Worm (Caenorhabditis elegans) whole organism, early embryonic: Measurements from ENCODE around the gene C14C11.1.

Experiments used
- B0310.2 ChIP-seq: sonication (generic microtip); optimal IDR thresholded peaks from 2 replicates; lab custom pipeline; 2016; ENCODE audit warnings: mild to moderate bottlenecking, missing genetic modification characterization, missing compliant biosample characterization
- F13C5.2 ChIP-seq: sonication (generic microtip); optimal IDR thresholded peaks from 2 replicates; lab custom pipeline; 2017; ENCODE audit warnings: mild to moderate bottlenecking, missing genetic modification characterization, inconsistent platforms, missing compliant biosample characterization
- ama-1 ChIP-seq: fragments of 150-350 bp; optimal IDR thresholded peaks from 2 replicates; lab custom pipeline; 2014
- ceh-13 ChIP-seq: fragments of 200-800 bp; sonication (Bioruptor generic); optimal IDR thresholded peaks from 2 replicates; lab custom pipeline; 2018; ENCODE audit warnings: mild to moderate bottlenecking, missing genetic modification characterization, missing compliant biosample characterization
- ceh-36 ChIP-seq: sonication (generic microtip); optimal IDR thresholded peaks from 2 replicates; lab custom pipeline; 2016; ENCODE audit warnings: missing genetic modification characterization, inconsistent platforms, missing compliant biosample characterization
- ets-7 ChIP-seq: sonication (generic microtip); optimal IDR thresholded peaks from 2 replicates; lab custom pipeline; 2016; ENCODE audit warnings: missing genotype, missing genetic modification characterization, missing compliant biosample characterization
- flt-1 ChIP-seq: fragments of 200-800 bp; sonication (Bioruptor generic); IDR thresholded peaks from 2 replicates; pipeline ENCODE4 v1.3.6; 2022; ENCODE audit warnings: missing genetic modification characterization, missing compliant biosample characterization
- hmg-4 ChIP-seq: fragments of 200-800 bp; sonication (Bioruptor generic); optimal IDR thresholded peaks from 2 replicates; lab custom pipeline; 2018; ENCODE audit warnings: mild to moderate bottlenecking, missing genetic modification characterization, missing compliant biosample characterization
- hnd-1 ChIP-seq: sonication (generic microtip); optimal IDR thresholded peaks from 2 replicates; lab custom pipeline; 2016; ENCODE audit warnings: missing genetic modification characterization, missing compliant biosample characterization
- pes-1 ChIP-seq: fragments of 200-800 bp; sonication (Bioruptor generic); IDR thresholded peaks from 2 replicates; pipeline ENCODE4 v1.3.6; 2022; ENCODE audit warnings: missing genetic modification reagents, missing genetic modification characterization, missing compliant biosample characterization
- scrt-1 ChIP-seq: fragments of 200-800 bp; sonication (Bioruptor generic); IDR thresholded peaks from 2 replicates; pipeline ENCODE4 v1.3.6; 2022; ENCODE audit warnings: missing genetic modification characterization, missing compliant biosample characterization
- sea-1 ChIP-seq: fragments of 200-800 bp; sonication (Bioruptor generic); conservative IDR thresholded peaks from 2 replicates; pipeline ENCODE4 v1.3.6; 2022; ENCODE audit warnings: missing genetic modification characterization, missing compliant biosample characterization
- tbx-11 ChIP-seq: fragments of 200-800 bp; sonication (Bioruptor generic); IDR thresholded peaks from 2 replicates; pipeline ENCODE4 v1.3.6; 2022; ENCODE audit warnings: missing genetic modification characterization, missing compliant biosample characterization
- tra-4 ChIP-seq: sonication (generic microtip); optimal IDR thresholded peaks from 2 replicates; lab custom pipeline; 2017; ENCODE audit warnings: missing genetic modification characterization, missing compliant biosample characterization

DNA sequence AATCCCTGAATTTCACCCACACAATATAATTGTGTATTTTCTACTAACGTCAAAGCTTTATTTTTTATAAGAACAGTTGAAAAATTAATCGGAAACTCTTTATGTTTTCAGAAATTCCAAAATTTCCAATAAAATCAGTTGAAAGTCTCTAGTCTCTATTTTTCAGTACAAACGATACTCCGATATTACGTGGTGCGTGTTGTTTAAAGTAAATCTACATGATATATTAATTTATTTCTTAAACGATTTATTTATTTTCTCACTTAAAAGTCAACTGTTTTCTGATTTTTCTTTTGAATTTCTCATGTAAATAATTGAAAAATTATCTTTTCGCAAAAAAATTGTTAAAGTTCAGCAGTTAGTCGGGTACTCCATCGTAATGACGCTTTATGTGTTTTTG is 48.8 kb downstream of the C14C11.1 start:
- TF ChIP-seq ceh-36 (no peak), flt-1 (GFP tag; lab: Robert Waterston, UW) (no peak), pes-1 (GFP tag; lab: Robert Waterston, UW) (no peak), ama-1 (no peak), F13C5.2 (no peak), hmg-4 (GFP tag; lab: Kevin White, UChicago) (no peak), hnd-1 (tag; lab: Kevin White, UChicago) (no peak), sea-1 (GFP tag; lab: Robert Waterston, UW) (no peak), ceh-13 (GFP tag; lab: Kevin White, UChicago) (no peak), B0310.2 (tag; lab: Kevin White, UChicago) (no peak), ets-7 (no peak), scrt-1 (GFP tag; lab: Robert Waterston, UW) (no peak), tra-4 (tag; lab: Kevin White, UChicago) (no peak), tbx-11 (GFP tag; lab: Robert Waterston, UW) (no peak)
